Worm (Caenorhabditis elegans) whole organism, early embryonic: ENCODE results near the gene clh-3.

ENCODE experiments used
- B0310.2 ChIP-seq: sonication (generic microtip); optimal IDR thresholded peaks from 2 replicates; lab custom pipeline; 2016; ENCODE audit warnings: mild to moderate bottlenecking, missing genetic modification characterization, missing compliant biosample characterization
- F13C5.2 ChIP-seq: sonication (generic microtip); optimal IDR thresholded peaks from 2 replicates; lab custom pipeline; 2017; ENCODE audit warnings: mild to moderate bottlenecking, missing genetic modification characterization, inconsistent platforms, missing compliant biosample characterization
- aly-1 ChIP-seq: sonication (generic microtip); optimal IDR thresholded peaks from 2 replicates; lab custom pipeline; 2016; ENCODE audit warnings: missing genetic modification characterization, missing compliant biosample characterization
- ama-1 ChIP-seq: fragments of 150-350 bp; optimal IDR thresholded peaks from 2 replicates; lab custom pipeline; 2014
- ceh-13 ChIP-seq: fragments of 200-800 bp; sonication (Bioruptor generic); optimal IDR thresholded peaks from 2 replicates; lab custom pipeline; 2018; ENCODE audit warnings: mild to moderate bottlenecking, missing genetic modification characterization, missing compliant biosample characterization
- ceh-36 ChIP-seq: sonication (generic microtip); optimal IDR thresholded peaks from 2 replicates; lab custom pipeline; 2016; ENCODE audit warnings: missing genetic modification characterization, inconsistent platforms, missing compliant biosample characterization
- ets-7 ChIP-seq: sonication (generic microtip); optimal IDR thresholded peaks from 2 replicates; lab custom pipeline; 2016; ENCODE audit warnings: missing genotype, missing genetic modification characterization, missing compliant biosample characterization
- flt-1 ChIP-seq: fragments of 200-800 bp; sonication (Bioruptor generic); IDR thresholded peaks from 2 replicates; pipeline ENCODE4 v1.3.6; 2022; ENCODE audit warnings: missing genetic modification characterization, missing compliant biosample characterization
- hmbx-1 ChIP-seq: sonication (generic microtip); optimal IDR thresholded peaks from 2 replicates; lab custom pipeline; 2016; ENCODE audit warnings: mild to moderate bottlenecking, missing genetic modification characterization, missing compliant biosample characterization
- hmg-4 ChIP-seq: fragments of 200-800 bp; sonication (Bioruptor generic); optimal IDR thresholded peaks from 2 replicates; lab custom pipeline; 2018; ENCODE audit warnings: mild to moderate bottlenecking, missing genetic modification characterization, missing compliant biosample characterization
- hnd-1 ChIP-seq: sonication (generic microtip); optimal IDR thresholded peaks from 2 replicates; lab custom pipeline; 2016; ENCODE audit warnings: missing genetic modification characterization, missing compliant biosample characterization
- pes-1 ChIP-seq: fragments of 200-800 bp; sonication (Bioruptor generic); IDR thresholded peaks from 2 replicates; pipeline ENCODE4 v1.3.6; 2022; ENCODE audit warnings: missing genetic modification reagents, missing genetic modification characterization, missing compliant biosample characterization
- scrt-1 ChIP-seq: fragments of 200-800 bp; sonication (Bioruptor generic); IDR thresholded peaks from 2 replicates; pipeline ENCODE4 v1.3.6; 2022; ENCODE audit warnings: missing genetic modification characterization, missing compliant biosample characterization
- sea-1 ChIP-seq: fragments of 200-800 bp; sonication (Bioruptor generic); conservative IDR thresholded peaks from 2 replicates; pipeline ENCODE4 v1.3.6; 2022; ENCODE audit warnings: missing genetic modification characterization, missing compliant biosample characterization
- tbx-11 ChIP-seq: fragments of 200-800 bp; sonication (Bioruptor generic); IDR thresholded peaks from 2 replicates; pipeline ENCODE4 v1.3.6; 2022; ENCODE audit warnings: missing genetic modification characterization, missing compliant biosample characterization
- tbx-37 ChIP-seq: fragments of 200-800 bp; sonication (Bioruptor generic); conservative IDR thresholded peaks from 2 replicates; pipeline ENCODE4 v1.3.6; 2022; ENCODE audit warnings: missing genetic modification reagents, missing genetic modification characterization, missing compliant biosample characterization
- tra-4 ChIP-seq: sonication (generic microtip); optimal IDR thresholded peaks from 2 replicates; lab custom pipeline; 2017; ENCODE audit warnings: missing genetic modification characterization, missing compliant biosample characterization

The clh-3 gene

DNA sequence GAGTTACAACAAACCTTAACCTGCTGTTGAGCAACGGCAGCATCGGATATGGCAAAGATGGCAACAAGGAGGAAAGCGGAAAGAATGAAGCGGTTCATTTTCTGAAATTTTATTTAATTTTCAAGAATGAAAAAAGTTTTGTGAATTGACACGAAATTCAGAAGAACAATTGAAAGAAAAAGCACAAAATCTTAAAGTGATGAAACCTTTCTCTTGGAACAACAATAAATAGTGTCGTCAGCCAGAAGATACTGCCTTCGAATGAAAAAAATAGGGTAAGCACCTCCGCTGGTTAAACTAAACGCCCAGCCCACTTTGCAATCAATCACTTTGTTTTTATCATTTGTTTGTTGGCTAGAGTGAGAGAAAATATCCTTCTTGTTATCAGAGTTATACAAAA lies 13.7 kb downstream of the clh-3 start, which contains the start of gene E04F6.9:
Gene E04F6.9, minus strand, starts transcription at position 101 of the 400 bp plus-strand sequence.
- no peak for TF ChIP-seq ama-1 (lab: Kevin White, UChicago)
- no peak for TF ChIP-seq hmbx-1 (tag; lab: Kevin White, UChicago)
- no peak for TF ChIP-seq tbx-11
- no peak for TF ChIP-seq aly-1 (tag; lab: Kevin White, UChicago)
- no peak for TF ChIP-seq scrt-1
- no peak for TF ChIP-seq hmg-4 (GFP tag; lab: Kevin White, UChicago)
- TF ChIP-seq tra-4 (tag; lab: Kevin White, UChicago), result no peak
- TF ChIP-seq B0310.2 (tag; lab: Kevin White, UChicago), result no peak
- no peak for TF ChIP-seq tbx-37 (GFP tag; lab: Robert Waterston, UW)
- TF ChIP-seq ceh-13 (GFP tag; lab: Kevin White, UChicago), result no peak
- TF ChIP-seq pes-1 (GFP tag; lab: Robert Waterston, UW), result no peak
- TF ChIP-seq ceh-36 (tag; lab: Kevin White, UChicago), result no peak
- no peak for TF ChIP-seq F13C5.2
- TF ChIP-seq flt-1, result no peak
- TF ChIP-seq ets-7 (tag; lab: Kevin White, UChicago), result no peak

- TF ChIP-seq flt-1 (no peak), sea-1 (GFP tag; lab: Robert Waterston, UW) (no peak), tra-4 (tag; lab: Kevin White, UChicago) (no peak)
Observed at ce11 chrII:7211280-7211679, 14.4 kb downstream of the clh-3 start, which contains the start of gene E04F6.8. Gene E04F6.8, minus strand, starts transcription at chrII:7211380.

DNA sequence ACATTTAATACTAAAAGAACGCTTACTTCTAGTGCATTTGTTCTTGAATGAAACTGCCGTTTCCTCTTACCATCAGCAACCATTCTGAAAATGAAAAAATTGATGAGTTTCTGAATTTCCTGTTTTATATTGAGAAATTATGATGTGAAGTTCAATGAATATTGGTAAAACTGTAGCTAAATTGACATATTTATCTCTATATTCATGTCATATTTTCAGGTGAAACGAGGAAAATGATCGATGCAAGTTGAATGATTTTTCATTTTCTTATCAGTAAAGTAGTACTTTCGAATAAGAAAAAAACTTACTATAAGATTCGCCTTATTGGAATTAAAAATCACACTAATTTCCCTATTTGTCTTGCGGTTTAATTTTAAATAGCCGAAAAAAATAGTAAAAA lies 15.5 kb downstream of the clh-3 start, which contains the start of gene E04F6.15:
Gene E04F6.15, minus strand, starts transcription at position 101 of the 400 bp plus-strand sequence.
- no peak for TF ChIP-seq tbx-11
- no peak for TF ChIP-seq F13C5.2
- TF ChIP-seq hmg-4 (GFP tag; lab: Kevin White, UChicago), result no peak
- no peak for TF ChIP-seq scrt-1
- TF ChIP-seq ets-7 (tag; lab: Kevin White, UChicago), result no peak
- no peak for TF ChIP-seq ceh-36 (tag; lab: Kevin White, UChicago)
- no peak for TF ChIP-seq tra-4 (tag; lab: Kevin White, UChicago)
- TF ChIP-seq pes-1 (GFP tag; lab: Robert Waterston, UW), result no peak
- TF ChIP-seq hnd-1 (tag; lab: Kevin White, UChicago), result no peak
- no peak for TF ChIP-seq hmbx-1 (tag; lab: Kevin White, UChicago)
- no peak for TF ChIP-seq sea-1 (GFP tag; lab: Robert Waterston, UW)
- TF ChIP-seq ceh-13 (GFP tag; lab: Kevin White, UChicago), result no peak
- no peak for TF ChIP-seq ama-1 (lab: Kevin White, UChicago)

ce11 chrII:7208184-7208583 lies 17.5 kb downstream of the clh-3 start, which contains the start of gene dhs-7:
Gene dhs-7, minus strand, starts transcription at chrII:7208460.
- TF ChIP-seq hnd-1 (tag; lab: Kevin White, UChicago) (no peak), ets-7 (tag; lab: Kevin White, UChicago) (no peak), ceh-36 (tag; lab: Kevin White, UChicago) (no peak), tra-4 (tag; lab: Kevin White, UChicago) (no peak), scrt-1 (no peak), F13C5.2 (no peak), ama-1 (lab: Kevin White, UChicago) (no peak), sea-1 (GFP tag; lab: Robert Waterston, UW) (no peak)

- TF ChIP-seq ceh-36 (tag; lab: Kevin White, UChicago) (no peak), hnd-1 (tag; lab: Kevin White, UChicago) (no peak), pes-1 (GFP tag; lab: Robert Waterston, UW) (no peak), scrt-1 (no peak), aly-1 (tag; lab: Kevin White, UChicago) (no peak), flt-1 (no peak), ama-1 (lab: Kevin White, UChicago) (no peak), F13C5.2 (no peak), tbx-37 (GFP tag; lab: Robert Waterston, UW) (no peak), tbx-11 (no peak), hmbx-1 (tag; lab: Kevin White, UChicago) (no peak)
Observed at ce11 chrII:7207649-7208048, 18.1 kb downstream of the clh-3 start.

DNA sequence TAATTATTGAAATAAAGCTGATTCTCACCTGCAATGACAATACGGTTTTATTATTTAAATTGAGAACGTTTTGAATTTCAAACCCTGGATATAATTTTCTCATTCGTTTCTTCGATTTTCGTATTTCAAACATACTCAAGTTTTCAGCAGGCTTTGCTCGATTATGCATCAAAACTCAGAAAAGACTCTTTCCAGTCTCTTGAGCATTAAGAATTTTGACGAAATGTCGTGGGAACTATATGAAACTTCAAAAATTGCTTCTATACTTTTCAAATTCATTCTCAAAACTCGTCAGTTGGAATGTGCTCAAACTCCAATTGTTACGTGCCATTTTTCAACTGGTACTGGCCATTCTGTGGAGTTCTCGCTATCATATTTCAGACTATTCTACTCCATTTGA lies 20.3 kb downstream of the clh-3 start, which contains the start of gene srd-59:
Gene srd-59, plus strand, starts transcription at position 301 of the 400 bp plus-strand sequence.
- TF ChIP-seq ets-7 (tag; lab: Kevin White, UChicago), result no peak
- no peak for TF ChIP-seq scrt-1
- TF ChIP-seq tbx-37 (GFP tag; lab: Robert Waterston, UW), result no peak
- no peak for TF ChIP-seq tbx-11
- TF ChIP-seq hnd-1 (tag; lab: Kevin White, UChicago), result no peak

ce11 chrII:7204951-7205350 lies 20.8 kb downstream of the clh-3 start, which contains the start of gene srd-58:
Gene srd-58, minus strand, starts transcription at chrII:7205051.
- no peak for TF ChIP-seq ets-7 (tag; lab: Kevin White, UChicago)
- no peak for TF ChIP-seq sea-1 (GFP tag; lab: Robert Waterston, UW)
- no peak for TF ChIP-seq tbx-11
- TF ChIP-seq hmg-4 (GFP tag; lab: Kevin White, UChicago), result no peak
- TF ChIP-seq hnd-1 (tag; lab: Kevin White, UChicago), result no peak
- no peak for TF ChIP-seq pes-1 (GFP tag; lab: Robert Waterston, UW)
- no peak for TF ChIP-seq tbx-37 (GFP tag; lab: Robert Waterston, UW)
- no peak for TF ChIP-seq scrt-1
- TF ChIP-seq B0310.2 (tag; lab: Kevin White, UChicago), result no peak
- no peak for TF ChIP-seq hmbx-1 (tag; lab: Kevin White, UChicago)
- TF ChIP-seq ceh-36 (tag; lab: Kevin White, UChicago), result no peak
- no peak for TF ChIP-seq aly-1 (tag; lab: Kevin White, UChicago)
- TF ChIP-seq flt-1, result no peak
- TF ChIP-seq F13C5.2, result no peak
- TF ChIP-seq tra-4 (tag; lab: Kevin White, UChicago), result no peak

ce11 chrII:7203110-7203509 lies 22.6 kb downstream of the clh-3 start, which contains the start of gene srd-56:
Gene srd-56, minus strand, starts transcription at chrII:7203210.
- TF ChIP-seq sea-1 (GFP tag; lab: Robert Waterston, UW), result no peak
- no peak for TF ChIP-seq scrt-1
- TF ChIP-seq ceh-36 (tag; lab: Kevin White, UChicago), result no peak
- no peak for TF ChIP-seq pes-1 (GFP tag; lab: Robert Waterston, UW)
- TF ChIP-seq B0310.2 (tag; lab: Kevin White, UChicago), result no peak
- no peak for TF ChIP-seq tbx-11
- TF ChIP-seq hnd-1 (tag; lab: Kevin White, UChicago), result no peak
- TF ChIP-seq ceh-13 (GFP tag; lab: Kevin White, UChicago), result no peak
- no peak for TF ChIP-seq ets-7 (tag; lab: Kevin White, UChicago)
